Fruit fly (Drosophila melanogaster): ENCODE results near the gene ppk27.

Gene ppk27

DNA sequence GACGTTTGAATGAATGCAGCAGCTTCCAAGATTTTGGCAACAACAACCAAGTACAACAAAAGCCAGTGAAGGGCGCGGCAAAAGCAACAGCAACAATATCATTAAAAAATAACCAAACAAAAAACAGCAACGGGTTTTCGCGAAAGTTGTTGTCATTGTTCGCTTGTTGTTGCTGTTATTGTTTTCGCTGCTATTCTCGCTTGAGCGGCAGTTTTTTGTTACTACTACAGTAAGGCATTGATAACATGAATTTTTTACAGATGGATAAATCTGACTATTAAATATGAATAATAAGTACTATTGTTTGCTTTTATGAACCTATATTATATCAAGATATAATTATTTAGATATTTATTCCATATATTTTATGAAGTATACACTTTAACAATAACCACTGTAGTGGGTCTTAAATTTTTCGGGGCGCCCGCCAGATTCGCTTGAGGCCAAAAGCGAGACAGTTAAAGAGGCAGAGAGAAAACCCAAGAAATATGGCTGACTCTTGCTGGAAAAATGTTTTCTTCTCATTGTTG is 16.5 kb upstream of the ppk27 start (continued):
- TF ChIP-seq CG10565 (GFP tag; optimal IDR thresholded peaks at IDR 0.05) = no peak
- no peak for TF ChIP-seq Hey (tag; optimal IDR thresholded peaks at IDR 0.05)
- no peak for TF ChIP-seq CG6654 (GFP tag; optimal IDR thresholded peaks at IDR 0.05)
- TF ChIP-seq row (GFP tag; IDR thresholded peaks at IDR 0.05) = peak; percentile 87
- TF ChIP-seq CG18764 (GFP tag; optimal IDR thresholded peaks at IDR 0.05) = peak; percentile 11
- TF ChIP-seq CG2129 (GFP tag; IDR thresholded peaks at IDR 0.05; ENCODE audit: partially characterized antibody) = no peak
- no peak for TF ChIP-seq CkIIα-i1 (GFP tag; IDR thresholded peaks at IDR 0.05)
- TF ChIP-seq nerfin-2 (GFP tag; IDR thresholded peaks at IDR 0.05; ENCODE audit: partially characterized antibody) = no peak
- TF ChIP-seq CG12104 (GFP tag; optimal IDR thresholded peaks at IDR 0.05) = peak; percentile 27
- TF ChIP-seq Chrac-16 (GFP tag; optimal IDR thresholded peaks at IDR 0.05) = peak; percentile 57
- TF ChIP-seq klu (GFP tag; IDR thresholded peaks at IDR 0.05) = peak; percentile 61; the same call in 1 of the 2 replicates
- TF ChIP-seq oc (tag; optimal IDR thresholded peaks at IDR 0.05) = peak; percentile 46
- no peak for TF ChIP-seq jing (GFP tag; optimal IDR thresholded peaks at IDR 0.05)
- peak; percentile 56 for TF ChIP-seq wor (GFP tag; IDR thresholded peaks at IDR 0.05)
- peak; percentile 61 for TF ChIP-seq B-H1 (GFP tag; IDR thresholded peaks at IDR 0.05)
- no peak for TF ChIP-seq CG2202 (tag; optimal IDR thresholded peaks at IDR 0.05)
- TF ChIP-seq CG13775 (GFP tag; optimal IDR thresholded peaks at IDR 0.05) = peak; percentile 64
- no peak for TF ChIP-seq her (GFP tag; optimal IDR thresholded peaks at IDR 0.05)
- TF ChIP-seq Asciz (GFP tag; optimal IDR thresholded peaks at IDR 0.05) = peak; percentile 35
- TF ChIP-seq D19B (GFP tag; optimal IDR thresholded peaks at IDR 0.05) = peak; percentile 36
- TF ChIP-seq Dref (GFP tag; IDR thresholded peaks at IDR 0.05) = no peak
- peak; percentile 90 for TF ChIP-seq Aef1 (GFP tag; IDR thresholded peaks at IDR 0.05)
- TF ChIP-seq Hr78 (GFP tag; optimal IDR thresholded peaks at IDR 0.05) = no peak
- no peak for TF ChIP-seq HLH54F (GFP tag; optimal IDR thresholded peaks at IDR 0.05)
- no peak for TF ChIP-seq ato (GFP tag; IDR thresholded peaks at IDR 0.05; ENCODE audit: partially characterized antibody)
- TF ChIP-seq dysf (GFP tag; IDR thresholded peaks at IDR 0.05) = peak; percentile 93
- TF ChIP-seq crp (GFP tag; optimal IDR thresholded peaks at IDR 0.05) = no peak
- peak; percentile 27; the same call in 1 of the 2 replicates for TF ChIP-seq GATAe (GFP tag; conservative IDR thresholded peaks at IDR 0.05)
- TF ChIP-seq Fer1 (GFP tag; optimal IDR thresholded peaks at IDR 0.05) = peak; percentile 82
- TF ChIP-seq unc-4 (GFP tag; IDR thresholded peaks at IDR 0.05; ENCODE audit: partially characterized antibody) = no peak
- peak; percentile 73 for TF ChIP-seq CG11093 (GFP tag; IDR thresholded peaks at IDR 0.05)

DNA sequence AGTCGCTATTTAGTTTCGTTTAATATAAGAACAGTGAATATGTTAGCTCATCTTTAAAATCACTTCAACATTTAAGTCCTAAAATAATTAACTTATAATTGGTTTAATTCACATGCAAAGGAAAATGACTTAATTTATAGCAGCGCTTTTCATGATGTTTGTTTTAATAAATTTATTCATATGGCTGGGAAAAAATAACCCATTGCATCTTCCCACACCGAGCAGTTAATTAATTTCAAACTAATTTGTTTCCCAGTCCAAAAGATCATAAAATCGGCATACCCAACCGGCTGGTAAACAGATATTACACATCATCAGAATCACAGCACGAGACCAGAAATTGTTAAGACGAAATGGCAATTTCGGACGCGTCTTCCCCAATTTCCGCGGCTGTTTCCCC is 15.8 kb upstream of the ppk27 start:
- no peak for TF ChIP-seq pnt (GFP tag; optimal IDR thresholded peaks at IDR 0.05)
- TF ChIP-seq aop (GFP tag; IDR thresholded peaks at IDR 0.05) = no peak
- no peak for TF ChIP-seq CG30020 (tag; optimal IDR thresholded peaks at IDR 0.05)
- no peak for TF ChIP-seq psq (GFP tag; optimal IDR thresholded peaks at IDR 0.05)
- no peak for TF ChIP-seq usp (GFP tag; optimal IDR thresholded peaks at IDR 0.05)
- no peak for TF ChIP-seq onecut (GFP tag; IDR thresholded peaks at IDR 0.05)
- TF ChIP-seq CG10565 (GFP tag; optimal IDR thresholded peaks at IDR 0.05) = no peak
- peak; percentile 17 for TF ChIP-seq D19A (tag; optimal IDR thresholded peaks at IDR 0.05)
- TF ChIP-seq CG17829 (tag; optimal IDR thresholded peaks at IDR 0.05) = no peak
- TF ChIP-seq abd-A (tag; optimal IDR thresholded peaks at IDR 0.05) = no peak
- no peak for TF ChIP-seq tup (GFP tag; optimal IDR thresholded peaks at IDR 0.05)
- TF ChIP-seq gsb (GFP tag; IDR thresholded peaks at IDR 0.05) = no peak
- no peak for TF ChIP-seq CG2199 (GFP tag; IDR thresholded peaks at IDR 0.05)
- no peak for TF ChIP-seq vfl (GFP tag; optimal IDR thresholded peaks at IDR 0.05)
- peak; percentile 71 for TF ChIP-seq vvl (GFP tag; IDR thresholded peaks at IDR 0.05)
- TF ChIP-seq phol (tag; optimal IDR thresholded peaks at IDR 0.05) = peak; percentile 22
- no peak for TF ChIP-seq inv (GFP tag; IDR thresholded peaks at IDR 0.05; ENCODE audit: partially characterized antibody)
- TF ChIP-seq CG7745 (tag; optimal IDR thresholded peaks at IDR 0.05) = no peak
- TF ChIP-seq CG31388 (GFP tag; optimal IDR thresholded peaks at IDR 0.05) = no peak
- no peak for TF ChIP-seq Sin3A (optimal IDR thresholded peaks at IDR 0.05)
- peak; percentile 42 for TF ChIP-seq unpg (GFP tag; optimal IDR thresholded peaks at IDR 0.05)
- no peak for TF ChIP-seq Lhr (GFP tag; optimal IDR thresholded peaks at IDR 0.05)
